Fruit fly (Drosophila melanogaster): ENCODE measurements around the gene CG12945.

Gene CG12945

dm6 chr3R:9762955-9763931, 27.8 kb downstream of the CG12945 start, which contains the start of the genes Snap24 and CG8478:
Gene Snap24, minus strand, starts transcription at chr3R:9763150.
Gene CG8478, plus strand, starts transcription at chr3R:9763650.
- TF ChIP-seq Dll (optimal IDR thresholded peaks at IDR 0.05) = no peak
- no peak for TF ChIP-seq CG8478 (optimal IDR thresholded peaks at IDR 0.05)
- no peak for TF ChIP-seq usp (GFP tag; optimal IDR thresholded peaks at IDR 0.05)
- no peak for TF ChIP-seq pan (optimal IDR thresholded peaks at IDR 0.05)
- no peak for TF ChIP-seq EcR (GFP tag; optimal IDR thresholded peaks at IDR 0.05)
- TF ChIP-seq psq (optimal IDR thresholded peaks at IDR 0.05) = no peak

- TF ChIP-seq psq (optimal IDR thresholded peaks at IDR 0.05) = no peak
- TF ChIP-seq Dll (optimal IDR thresholded peaks at IDR 0.05) = no peak
- TF ChIP-seq EcR (GFP tag; optimal IDR thresholded peaks at IDR 0.05) = no peak
- TF ChIP-seq CG8478 (optimal IDR thresholded peaks at IDR 0.05) = no peak
- no peak for TF ChIP-seq pan (optimal IDR thresholded peaks at IDR 0.05)
- TF ChIP-seq usp (GFP tag; optimal IDR thresholded peaks at IDR 0.05) = no peak
Observed at dm6 chr3R:9759360-9760191, 31.4 kb downstream of the CG12945 start, which contains the start of gene Mpi. Gene Mpi, plus strand, starts transcription at chr3R:9759622.

- TF ChIP-seq EcR (GFP tag; optimal IDR thresholded peaks at IDR 0.05) = no peak
- no peak for TF ChIP-seq psq (optimal IDR thresholded peaks at IDR 0.05)
- TF ChIP-seq usp (GFP tag; optimal IDR thresholded peaks at IDR 0.05) = no peak
- no peak for TF ChIP-seq pan (optimal IDR thresholded peaks at IDR 0.05)
- TF ChIP-seq Dll (optimal IDR thresholded peaks at IDR 0.05) = no peak
- no peak for TF ChIP-seq CG8478 (optimal IDR thresholded peaks at IDR 0.05)
Observed at dm6 chr3R:9756187-9756586, 34.8 kb downstream of the CG12945 start, which contains the start of the genes Alg12 and Rpt3R. Gene Alg12, plus strand, starts transcription at chr3R:9756491. Gene Rpt3R, minus strand, starts transcription at chr3R:9756510.

- no peak for TF ChIP-seq usp (GFP tag; optimal IDR thresholded peaks at IDR 0.05)
- TF ChIP-seq CG8478 (optimal IDR thresholded peaks at IDR 0.05) = no peak
- TF ChIP-seq Dll (optimal IDR thresholded peaks at IDR 0.05) = no peak
- no peak for TF ChIP-seq psq (optimal IDR thresholded peaks at IDR 0.05)
- TF ChIP-seq EcR (GFP tag; optimal IDR thresholded peaks at IDR 0.05) = no peak
- TF ChIP-seq pan (optimal IDR thresholded peaks at IDR 0.05) = no peak
Observed at dm6 chr3R:9754487-9754886, 36.5 kb downstream of the CG12945 start, which contains the start of gene Tti1. Gene Tti1, minus strand, starts transcription at chr3R:9754686.

- no peak for TF ChIP-seq pan (optimal IDR thresholded peaks at IDR 0.05)
- TF ChIP-seq usp (GFP tag; optimal IDR thresholded peaks at IDR 0.05) = no peak
- TF ChIP-seq EcR (GFP tag; optimal IDR thresholded peaks at IDR 0.05) = no peak
- no peak for TF ChIP-seq Dll (optimal IDR thresholded peaks at IDR 0.05)
- no peak for TF ChIP-seq psq (optimal IDR thresholded peaks at IDR 0.05)
Observed at dm6 chr3R:9747900-9748663, 42.9 kb downstream of the CG12945 start.

dm6 chr3R:9747875-9747899, 43.3 kb downstream of the CG12945 start, which contains the start of gene PpD3:
Gene PpD3, plus strand, starts transcription at chr3R:9747875.
- TF ChIP-seq Dll (optimal IDR thresholded peaks at IDR 0.05) (no peak), usp (GFP tag; optimal IDR thresholded peaks at IDR 0.05) (no peak), psq (optimal IDR thresholded peaks at IDR 0.05) (no peak), EcR (GFP tag; optimal IDR thresholded peaks at IDR 0.05) (no peak), CG8478 (optimal IDR thresholded peaks at IDR 0.05) (no peak), pan (optimal IDR thresholded peaks at IDR 0.05) (no peak)

- TF ChIP-seq EcR (GFP tag; optimal IDR thresholded peaks at IDR 0.05) = peak in 1 of 2 experiments; percentile 4
- TF ChIP-seq Dll (optimal IDR thresholded peaks at IDR 0.05) = no peak
Observed at dm6 chr3R:9747272-9747874, 43.6 kb downstream of the CG12945 start, which contains the start of gene CG12948. Gene CG12948, minus strand, starts transcription at chr3R:9747744.

- TF ChIP-seq pan (optimal IDR thresholded peaks at IDR 0.05) (no peak), usp (GFP tag; optimal IDR thresholded peaks at IDR 0.05) (no peak), Dll (optimal IDR thresholded peaks at IDR 0.05) (no peak), EcR (GFP tag; optimal IDR thresholded peaks at IDR 0.05) (no peak), CG8478 (optimal IDR thresholded peaks at IDR 0.05) (no peak), psq (optimal IDR thresholded peaks at IDR 0.05) (no peak)
Observed at dm6 chr3R:9746267-9746666, 44.8 kb downstream of the CG12945 start, which contains the start of gene CG34409. Gene CG34409, minus strand, starts transcription at chr3R:9746367.

dm6 chr3R:9745442-9745841, 45.6 kb downstream of the CG12945 start:
- TF ChIP-seq usp (GFP tag; optimal IDR thresholded peaks at IDR 0.05) = no peak
- TF ChIP-seq psq (optimal IDR thresholded peaks at IDR 0.05) = no peak
- TF ChIP-seq EcR (GFP tag; optimal IDR thresholded peaks at IDR 0.05) = no peak
- no peak for TF ChIP-seq pan (optimal IDR thresholded peaks at IDR 0.05)
- TF ChIP-seq Dll (optimal IDR thresholded peaks at IDR 0.05) = no peak
- no peak for TF ChIP-seq CG8478 (optimal IDR thresholded peaks at IDR 0.05)

- TF ChIP-seq CG8478 (optimal IDR thresholded peaks at IDR 0.05) = no peak
- TF ChIP-seq psq (optimal IDR thresholded peaks at IDR 0.05) = no peak
- no peak for TF ChIP-seq EcR (GFP tag; optimal IDR thresholded peaks at IDR 0.05)
- no peak for TF ChIP-seq usp (GFP tag; optimal IDR thresholded peaks at IDR 0.05)
- no peak for TF ChIP-seq Dll (optimal IDR thresholded peaks at IDR 0.05)
- no peak for TF ChIP-seq pan (optimal IDR thresholded peaks at IDR 0.05)
Observed at dm6 chr3R:9743995-9744394, 47.0 kb downstream of the CG12945 start.

dm6 chr3R:9743217-9743616, 47.8 kb downstream of the CG12945 start, which contains the start of gene CG31415:
Gene CG31415, plus strand, starts transcription at chr3R:9743517.
- TF ChIP-seq EcR (GFP tag; optimal IDR thresholded peaks at IDR 0.05) (no peak), CG8478 (optimal IDR thresholded peaks at IDR 0.05) (no peak), psq (optimal IDR thresholded peaks at IDR 0.05) (no peak), Dll (optimal IDR thresholded peaks at IDR 0.05) (no peak), pan (optimal IDR thresholded peaks at IDR 0.05) (no peak), usp (GFP tag; optimal IDR thresholded peaks at IDR 0.05) (no peak)

Data from whole organism.